Fruit fly (Drosophila melanogaster): ENCODE data around the gene Smr.

The Smr gene

DNA sequence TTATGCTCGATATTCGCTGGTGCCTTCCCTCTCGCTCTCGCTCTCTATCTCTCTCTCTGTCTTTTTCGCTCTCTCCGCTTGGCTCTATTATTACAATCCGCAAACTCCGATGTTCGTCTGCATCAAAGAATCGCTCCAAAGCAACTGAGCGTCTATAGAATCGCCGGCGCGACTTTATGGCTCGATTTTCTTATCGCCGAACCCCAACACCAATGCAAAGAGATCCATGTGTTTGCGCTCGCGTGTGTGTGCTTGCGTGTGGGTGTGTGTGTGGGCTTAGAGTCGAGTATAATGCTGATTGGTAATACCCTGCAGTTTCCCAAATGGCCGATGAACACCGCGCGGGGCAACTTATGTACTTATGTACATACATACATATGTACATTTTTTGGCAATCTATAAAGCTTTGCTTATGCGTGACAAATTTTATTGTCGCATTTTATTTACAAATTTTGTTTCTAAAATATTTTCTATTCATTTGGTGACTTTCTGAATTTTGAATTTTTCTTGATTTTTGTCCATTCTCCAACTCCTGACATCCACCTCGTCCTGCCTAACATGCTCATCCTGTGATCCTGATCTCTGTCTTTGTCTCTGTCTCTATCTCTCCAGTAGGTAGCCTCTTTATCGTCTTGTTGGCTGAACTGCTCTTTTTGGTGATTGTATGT, 18.2 kb upstream of the Smr start, which contains the start of gene Paics (continued):
- TF ChIP-seq CG18476 (GFP tag; optimal IDR thresholded peaks at IDR 0.05) (no peak), CG14050 (GFP tag; IDR thresholded peaks at IDR 0.05) (no peak), CG2199 (GFP tag; IDR thresholded peaks at IDR 0.05) (0 out of 3 replicates have a peak, but pooled peaks have one; percentile 68), trem (tag; optimal IDR thresholded peaks at IDR 0.05) (no peak), tll (GFP tag; optimal IDR thresholded peaks at IDR 0.05) (no peak), gce (GFP tag; IDR thresholded peaks at IDR 0.05) (no peak), Atf-2 (GFP tag; optimal IDR thresholded peaks at IDR 0.05) (no peak), CG10462 (GFP tag; optimal IDR thresholded peaks at IDR 0.05) (no peak), vvl (GFP tag; IDR thresholded peaks at IDR 0.05) (0 out of 2 replicates have a peak, but pooled peaks have one; percentile 41), schlank (tag; optimal IDR thresholded peaks at IDR 0.05) (no peak), CG32767 (GFP tag; IDR thresholded peaks at IDR 0.05) (no peak), CG32772 (GFP tag; IDR thresholded peaks at IDR 0.05) (no peak), Atf6 (GFP tag; IDR thresholded peaks at IDR 0.05) (0 out of 2 replicates have a peak, but pooled peaks have one; percentile 27), CG30431 (GFP tag; optimal IDR thresholded peaks at IDR 0.05) (no peak), NC2β (GFP tag; optimal IDR thresholded peaks at IDR 0.05) (no peak), sens-2 (GFP tag; IDR thresholded peaks at IDR 0.05) (no peak), tin (GFP tag; optimal IDR thresholded peaks at IDR 0.05) (no peak), CG4404 (GFP tag; IDR thresholded peaks at IDR 0.05) (no peak), Sox100B (GFP tag; optimal IDR thresholded peaks at IDR 0.05) (no peak), Opbp (GFP tag; IDR thresholded peaks at IDR 0.05; ENCODE audit: partially characterized antibody) (0 out of 3 replicates have a peak, but pooled peaks have one; percentile 29), psq (GFP tag; optimal IDR thresholded peaks at IDR 0.05) (peak; percentile 2), CG10274 (GFP tag; optimal IDR thresholded peaks at IDR 0.05) (no peak), vnd (GFP tag; IDR thresholded peaks at IDR 0.05; ENCODE audit: partially characterized antibody) (no peak), Dbx (GFP tag; IDR thresholded peaks at IDR 0.05) (peak; percentile 43; the same call in 2 of the 3 replicates), CG13894 (tag; optimal IDR thresholded peaks at IDR 0.05) (no peak), CG2120 (GFP tag; optimal IDR thresholded peaks at IDR 0.05) (peak; percentile 13), dm (GFP tag; optimal IDR thresholded peaks at IDR 0.05) (no peak), lmd (GFP tag; IDR thresholded peaks at IDR 0.05) (0 out of 2 replicates have a peak, but pooled peaks have one; percentile 7), crc (GFP tag; optimal IDR thresholded peaks at IDR 0.05) (no peak), CG13424 (tag; optimal IDR thresholded peaks at IDR 0.05) (no peak), CG1647 (GFP tag; optimal IDR thresholded peaks at IDR 0.05) (no peak), Rfx (GFP tag; IDR thresholded peaks at IDR 0.05) (0 out of 2 replicates have a peak, but pooled peaks have one; percentile 40), ash1 (GFP tag; optimal IDR thresholded peaks at IDR 0.05) (no peak), CG12769 (tag; optimal IDR thresholded peaks at IDR 0.05) (no peak), CG3847 (GFP tag; IDR thresholded peaks at IDR 0.05) (no peak), CG18011 (GFP tag; optimal IDR thresholded peaks at IDR 0.05) (no peak), CG9609 (GFP tag; optimal IDR thresholded peaks at IDR 0.05) (no peak), tna (GFP tag; IDR thresholded peaks at IDR 0.05; ENCODE audit: partially characterized antibody) (0 out of 2 replicates have a peak, but pooled peaks have one; percentile 44), CG15479 (GFP tag; optimal IDR thresholded peaks at IDR 0.05) (no peak), CG2712 (tag; optimal IDR thresholded peaks at IDR 0.05) (peak; percentile 10), CG15073 (GFP tag; optimal IDR thresholded peaks at IDR 0.05) (no peak), CG12391 (tag; optimal IDR thresholded peaks at IDR 0.05) (no peak), Fer1 (GFP tag; optimal IDR thresholded peaks at IDR 0.05) (no peak), MBD-R2 (GFP tag; IDR thresholded peaks at IDR 0.05) (no peak; the same call in 1 of the 2 replicates), ken (GFP tag; IDR thresholded peaks at IDR 0.05) (no peak), Hsf (GFP tag; optimal IDR thresholded peaks at IDR 0.05) (no peak), CG6765 (GFP tag; optimal IDR thresholded peaks at IDR 0.05) (no peak), chn (GFP tag; optimal IDR thresholded peaks at IDR 0.05) (no peak), lilli (GFP tag; optimal IDR thresholded peaks at IDR 0.05) (peak; percentile 17), ap (GFP tag; IDR thresholded peaks at IDR 0.05) (no peak)
